Worm (Caenorhabditis elegans): Measurements from ENCODE around the gene rps-9.
A peak's percentile ranks its signal among the peaks of the same experiment; 100 is the strongest.

The rps-9 gene

DNA sequence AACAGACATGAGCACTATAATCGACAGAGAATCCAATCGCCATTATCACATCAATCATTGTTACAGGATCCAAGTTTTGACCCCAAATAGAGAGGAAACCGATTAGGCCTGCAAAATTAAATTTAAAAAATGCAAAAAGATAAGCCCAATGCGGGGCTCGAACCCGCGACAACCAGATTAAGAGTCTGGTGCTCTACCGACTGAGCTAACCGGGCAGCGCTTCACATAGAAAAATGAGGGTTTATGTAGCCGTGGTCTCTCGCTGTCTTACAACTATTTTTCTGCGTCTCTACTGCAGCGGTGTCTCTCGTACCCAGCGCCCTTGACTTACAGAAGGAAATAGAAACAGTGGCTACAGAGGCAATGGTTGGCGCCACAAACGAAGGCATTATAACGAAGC is 31.5 kb upstream of the rps-9 start (continued):
- TF ChIP-seq unc-98 (GFP tag; IDR thresholded peaks at IDR 0.05) = no peak
- TF ChIP-seq aha-1 (tag; optimal IDR thresholded peaks at IDR 0.05) = no peak
- no peak for TF ChIP-seq nhr-76 (tag; optimal IDR thresholded peaks at IDR 0.05)
- TF ChIP-seq jun-1 (tag; optimal IDR thresholded peaks at IDR 0.05) = no peak
- no peak for TF ChIP-seq nhr-11 (tag; optimal IDR thresholded peaks at IDR 0.05)
- no peak for TF ChIP-seq lir-3 (tag; optimal IDR thresholded peaks at IDR 0.05; ENCODE audit: poor library complexity)
- no peak for TF ChIP-seq egl-13 (tag; optimal IDR thresholded peaks at IDR 0.05)
- TF ChIP-seq lin-39 (tag; optimal IDR thresholded peaks at IDR 0.05) = no peak
- no peak for TF ChIP-seq pqm-1 (tag; optimal IDR thresholded peaks at IDR 0.05)
- TF ChIP-seq elt-2 (tag; optimal IDR thresholded peaks at IDR 0.05) = peak; percentile 53
- TF ChIP-seq blmp-1 (tag; optimal IDR thresholded peaks at IDR 0.05) = no peak
- no peak for TF ChIP-seq zip-4 (GFP tag; optimal IDR thresholded peaks at IDR 0.05)
- TF ChIP-seq nhr-47 (tag; optimal IDR thresholded peaks at IDR 0.05) = peak; percentile 70
- peak; percentile 21 for TF ChIP-seq nhr-77 (tag; optimal IDR thresholded peaks at IDR 0.05)
- TF ChIP-seq unc-30 (tag; optimal IDR thresholded peaks at IDR 0.05) = no peak
- TF ChIP-seq ets-5 (GFP tag; IDR thresholded peaks at IDR 0.05) = no peak
- peak; percentile 77 for TF ChIP-seq nhr-85 (tag)
- peak; percentile 53 for TF ChIP-seq C16A3.4 (tag; optimal IDR thresholded peaks at IDR 0.05)
- TF ChIP-seq nhr-19 (GFP tag; conservative IDR thresholded peaks at IDR 0.05) = peak; percentile 70
- TF ChIP-seq sptf-1 (tag; optimal IDR thresholded peaks at IDR 0.05) = no peak
- no peak for TF ChIP-seq skn-1 (tag; optimal IDR thresholded peaks at IDR 0.05)
- TF ChIP-seq tbx-2 (tag; optimal IDR thresholded peaks at IDR 0.05) = peak; percentile 57
- peak in 1 of 2 experiments; percentile 3 for TF ChIP-seq mdl-1 (tag; optimal IDR thresholded peaks at IDR 0.05)
- no peak; the same call in 1 of the 2 replicates for TF ChIP-seq isw-1 (GFP tag; IDR thresholded peaks at IDR 0.05)
- TF ChIP-seq sup-37 (GFP tag; optimal IDR thresholded peaks at IDR 0.05) = no peak
- no peak for TF ChIP-seq pag-3 (tag; optimal IDR thresholded peaks at IDR 0.05; ENCODE audit: borderline replicate concordance, insufficient read depth)
- peak; percentile 47 to 69 for TF ChIP-seq lin-35 (GFP tag; optimal IDR thresholded peaks at IDR 0.05)
- TF ChIP-seq fkh-10 (GFP tag; optimal IDR thresholded peaks at IDR 0.05) = no peak
- TF ChIP-seq aly-2 (tag; optimal IDR thresholded peaks at IDR 0.05) = peak; percentile 47
- TF ChIP-seq mep-1 (tag; optimal IDR thresholded peaks at IDR 0.05) = peak; percentile 22
- TF ChIP-seq nhr-84 (tag; optimal IDR thresholded peaks at IDR 0.05) = no peak
- TF ChIP-seq lin-15B (tag; optimal IDR thresholded peaks at IDR 0.05) = no peak

DNA sequence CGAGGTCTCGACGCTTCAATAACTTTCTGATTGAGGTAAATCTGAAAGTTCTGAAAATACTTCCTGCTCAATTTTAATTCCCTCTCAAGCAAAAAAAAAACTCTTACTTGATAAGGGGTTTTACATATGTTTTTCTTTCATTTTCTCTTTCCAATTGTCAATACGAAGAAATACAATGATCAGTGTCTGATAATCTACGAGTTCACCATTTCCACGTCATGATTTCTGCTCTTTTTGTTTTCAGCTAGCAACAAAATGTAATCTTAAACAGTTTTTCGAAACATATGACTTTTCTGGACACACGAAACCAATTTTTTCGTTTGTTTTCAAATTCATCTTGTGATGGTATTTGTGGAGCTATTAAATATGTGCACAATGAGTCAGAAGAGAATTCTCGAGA is 30.0 kb upstream of the rps-9 start:
- TF ChIP-seq aha-1 (tag; optimal IDR thresholded peaks at IDR 0.05) (no peak), lin-35 (GFP tag; optimal IDR thresholded peaks at IDR 0.05) (peak in 1 of 2 experiments; percentile 17), efl-1 (optimal IDR thresholded peaks at IDR 0.05) (no peak), efl-1 (GFP tag; optimal IDR thresholded peaks at IDR 0.05 in 1 of 2) (peak in 1 of 2 experiments; percentile 11), elt-2 (tag; optimal IDR thresholded peaks at IDR 0.05) (peak; percentile 68)

DNA sequence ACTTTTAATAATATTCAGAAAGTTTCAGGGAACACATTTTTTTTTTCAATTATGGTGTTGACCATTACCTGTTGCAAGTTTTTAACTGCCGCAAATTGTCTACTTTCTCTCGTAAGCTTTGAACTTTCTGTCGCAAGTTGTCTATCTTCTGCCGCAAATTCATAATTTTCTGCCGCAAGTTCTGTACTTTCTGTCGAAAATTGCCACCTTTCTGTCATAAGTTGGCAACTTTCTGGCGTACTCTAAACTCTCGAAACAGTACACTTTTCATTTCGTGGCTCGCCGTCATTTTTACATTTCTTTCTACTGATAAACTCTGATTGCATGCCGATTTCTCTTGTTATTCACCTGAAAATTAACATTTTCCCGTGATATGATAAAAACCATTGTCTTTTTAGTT is 29.2 kb upstream of the rps-9 start:
- no peak for TF ChIP-seq Y116A8C.19 (tag; optimal IDR thresholded peaks at IDR 0.05; ENCODE audit: borderline replicate concordance)
- no peak for TF ChIP-seq unc-62 (GFP tag; optimal IDR thresholded peaks at IDR 0.05)
- no peak for TF ChIP-seq ceh-8 (GFP tag; optimal IDR thresholded peaks at IDR 0.05)
- TF ChIP-seq rnt-1 (tag; optimal IDR thresholded peaks at IDR 0.05) = no peak
- TF ChIP-seq nhr-20 (tag; optimal IDR thresholded peaks at IDR 0.05) = no peak

DNA sequence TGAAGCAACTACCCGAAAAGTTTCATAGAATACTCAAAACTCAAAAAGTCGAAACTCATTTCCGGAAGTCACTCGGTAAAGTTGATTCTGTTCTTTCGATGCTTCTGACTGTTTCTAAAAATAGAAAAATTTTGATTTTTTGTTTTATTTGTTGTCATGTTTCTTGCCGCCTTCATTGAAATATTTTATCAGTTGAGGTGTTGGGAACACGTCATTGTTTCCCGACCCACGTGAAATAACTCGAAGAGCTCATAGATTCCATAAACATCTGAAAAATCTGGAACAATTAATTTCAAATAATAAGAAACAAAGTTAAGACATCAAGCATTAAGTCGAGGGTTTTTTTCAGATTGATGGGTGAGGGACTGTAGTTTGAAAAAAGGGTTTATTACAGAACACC is 28.8 kb upstream of the rps-9 start:
- TF ChIP-seq elt-2 (tag; optimal IDR thresholded peaks at IDR 0.05) (peak; percentile 12), nhr-28 (tag; optimal IDR thresholded peaks at IDR 0.05) (no peak), nhr-20 (tag; optimal IDR thresholded peaks at IDR 0.05) (no peak), mep-1 (tag; optimal IDR thresholded peaks at IDR 0.05) (no peak), pqm-1 (tag; optimal IDR thresholded peaks at IDR 0.05) (no peak), ets-5 (GFP tag; IDR thresholded peaks at IDR 0.05) (no peak)

Data from whole organism, L1 larva.